Worm (Caenorhabditis elegans): ENCODE data around the gene fbxb-11.

ce11 chrII:1756582-1756981, 32.2 kb downstream of the fbxb-11 start, which contains the start of gene fbxb-53:
- TF ChIP-seq hlh-30 (tag; optimal IDR thresholded peaks at IDR 0.05; ENCODE audit: insufficient read depth) (no peak), nhr-42 (GFP tag; IDR thresholded peaks at IDR 0.05) (no peak), ceh-82 (tag; optimal IDR thresholded peaks at IDR 0.05) (no peak)

Measured in whole organism, L4 larva.